Fruit fly (Drosophila melanogaster) whole organism, embryonic: ENCODE results near the gene Adsl.

Experiments used
- Aef1 ChIP-seq: fragments of 200-800 bp; sonication (Bioruptor generic); IDR thresholded peaks from 3 replicates; pipeline ENCODE4 v1.3.6; 2022; ENCODE audit warnings: missing biosample characterization, missing genetic modification characterization
- Asciz ChIP-seq: fragments of 200-800 bp; sonication (Bioruptor generic); optimal IDR thresholded peaks from 2 replicates; lab custom pipeline; 2017; ENCODE audit warnings: missing biosample characterization, mild to moderate bottlenecking, missing genetic modification characterization, missing genetic modification reagents
- Atf-2 ChIP-seq: fragments of 200-800 bp; sonication (Bioruptor generic); optimal IDR thresholded peaks from 2 replicates; lab custom pipeline; 2016; ENCODE audit warnings: missing biosample characterization, missing genetic modification characterization
- Awh ChIP-seq: fragments of 200-800 bp; sonication (Bioruptor generic); IDR thresholded peaks from 2 replicates; pipeline ENCODE4, ENCODE4 v1.3.6; 2022; ENCODE audit warnings: missing biosample characterization, missing genetic modification characterization
- Blimp-1 ChIP-seq: fragments of 200-800 bp; sonication (Bioruptor generic); optimal IDR thresholded peaks from 3 replicates; lab custom pipeline; 2018; ENCODE audit warnings: missing biosample characterization, missing genetic modification characterization, mild to moderate bottlenecking, moderate library complexity, missing genetic modification reagents
- CG10209 ChIP-seq: fragments of 200-800 bp; sonication (Bioruptor generic); optimal IDR thresholded peaks from 3 replicates; lab custom pipeline; 2017; ENCODE audit warnings: missing biosample characterization, mild to moderate bottlenecking, missing genetic modification characterization, missing genetic modification reagents
- CG10366 ChIP-seq: fragments of 200-800 bp; sonication (Bioruptor generic); IDR thresholded peaks from 2 replicates; pipeline ENCODE4 v1.3.6; 2022; ENCODE audit warnings: missing biosample characterization, missing genetic modification characterization
- CG12236 ChIP-seq: fragments of 200-800 bp; sonication (Bioruptor generic); optimal IDR thresholded peaks from 2 replicates; lab custom pipeline; 2016; ENCODE audit warnings: missing biosample characterization, missing genetic modification characterization
- CG17802 ChIP-seq: fragments of 200-800 bp; sonication (Bioruptor generic); optimal IDR thresholded peaks from 2 replicates; lab custom pipeline; 2018; ENCODE audit warnings: missing biosample characterization, mild to moderate bottlenecking, missing genetic modification characterization, moderate library complexity
- CG18262 ChIP-seq: fragments of 200-800 bp; optimal IDR thresholded peaks from 3 replicates; lab custom pipeline; 2019; ENCODE audit warnings: missing biosample characterization, mild to moderate bottlenecking, missing genetic modification characterization, moderate library complexity
- CG18476 ChIP-seq: fragments of 200-800 bp; sonication (Bioruptor generic); optimal IDR thresholded peaks from 2 replicates; lab custom pipeline; 2016; ENCODE audit warnings: missing biosample characterization, mild to moderate bottlenecking, missing genetic modification characterization
- CG18764 ChIP-seq: fragments of 200-800 bp; sonication (Bioruptor generic); optimal IDR thresholded peaks from 3 replicates; lab custom pipeline; 2016; ENCODE audit warnings: missing biosample characterization, missing genetic modification characterization
- CG2712 ChIP-seq: fragments of 200-800 bp; optimal IDR thresholded peaks from 3 replicates; lab custom pipeline; 2019; ENCODE audit warnings: missing biosample characterization, mild to moderate bottlenecking, missing genetic modification characterization, moderate library complexity
- CG3838 ChIP-seq: fragments of 200-800 bp; sonication (Bioruptor generic); optimal IDR thresholded peaks from 3 replicates; lab custom pipeline; 2016; ENCODE audit warnings: missing biosample characterization, missing genetic modification characterization
- CG5953 ChIP-seq: fragments of 200-800 bp; sonication (Bioruptor generic); IDR thresholded peaks from 2 replicates; pipeline ENCODE4 v1.3.6; 2022; ENCODE audit warnings: missing biosample characterization, missing genetic modification characterization
- CG7357 ChIP-seq: fragments of 200-800 bp; sonication (Bioruptor generic); IDR thresholded peaks from 3 replicates; pipeline ENCODE4 v1.3.6; 2022; ENCODE audit warnings: missing biosample characterization, missing genetic modification characterization
- CG7963 ChIP-seq: fragments of 200-800 bp; sonication (Bioruptor generic); IDR thresholded peaks from 3 replicates; pipeline ENCODE4 v1.3.6; 2022; ENCODE audit warnings: missing biosample characterization, missing genetic modification characterization; ENCODE audit not compliant: partially characterized antibody
- CG9727 ChIP-seq: fragments of 200-800 bp; sonication (Bioruptor generic); optimal IDR thresholded peaks from 3 replicates; lab custom pipeline; 2017; ENCODE audit warnings: missing biosample characterization, mild to moderate bottlenecking, missing genetic modification characterization
- Deaf1 ChIP-seq: fragments of 200-800 bp; optimal IDR thresholded peaks from 3 replicates; lab custom pipeline; 2019; ENCODE audit warnings: missing biosample characterization, mild to moderate bottlenecking, missing genetic modification characterization, moderate library complexity
- Dfd ChIP-seq, 2 experiments: fragments of >200 bp; optimal IDR thresholded peaks; 2 replicates each; lab custom pipeline; 2017; ENCODE audit warnings: missing biosample characterization in 2 of 2, missing genetic modification characterization in 2 of 2
- Dp ChIP-seq: fragments of 200-800 bp; sonication (Bioruptor generic); optimal IDR thresholded peaks from 2 replicates; lab custom pipeline; 2018; ENCODE audit warnings: missing biosample characterization, mild to moderate bottlenecking, missing genetic modification characterization, moderate library complexity
- Drgx ChIP-seq: fragments of 200-800 bp; sonication (Bioruptor generic); IDR thresholded peaks from 2 replicates; pipeline ENCODE4 v1.3.6; 2022; ENCODE audit warnings: missing biosample characterization, missing genetic modification characterization
- Eip74EF ChIP-seq, 2 experiments: fragments of 200-800 bp in 1 of 2; fragments of >200 bp in 1 of 2; sonication (Bioruptor generic) in 1 of 2; optimal IDR thresholded peaks; 2 replicates each; lab custom pipeline; 2017 to 2019; ENCODE audit warnings: missing biosample characterization in 2 of 2, missing genetic modification characterization in 2 of 2, mild to moderate bottlenecking in 1 of 2, moderate library complexity in 1 of 2
- HmgD ChIP-seq: fragments of 200-800 bp; sonication (Bioruptor generic); optimal IDR thresholded peaks from 3 replicates; lab custom pipeline; 2016; ENCODE audit warnings: missing biosample characterization, missing genetic modification characterization
- HmgZ ChIP-seq: fragments of 200-800 bp; sonication (Bioruptor generic); optimal IDR thresholded peaks from 2 replicates; lab custom pipeline; 2018; ENCODE audit warnings: missing biosample characterization, mild to moderate bottlenecking, missing genetic modification characterization
- Hsf ChIP-seq: fragments of 200-800 bp; sonication (Bioruptor generic); optimal IDR thresholded peaks from 3 replicates; lab custom pipeline; 2016; ENCODE audit warnings: missing biosample characterization, missing genetic modification characterization
- Nf-YA ChIP-seq: fragments of 200-800 bp; sonication (Bioruptor generic); IDR thresholded peaks from 2 replicates; pipeline ENCODE4 v1.3.6; 2022; ENCODE audit warnings: missing biosample characterization, missing genetic modification characterization
- Scr ChIP-seq: fragments of 200-800 bp; sonication (Bioruptor generic); IDR thresholded peaks from 2 replicates; pipeline ENCODE4 v1.3.6; 2022; ENCODE audit warnings: missing biosample characterization, missing genetic modification characterization; ENCODE audit not compliant: partially characterized antibody
- Stat92E ChIP-seq, 3 experiments: fragments of >200 bp in 2 of 3; fragments of 200-800 bp in 1 of 3; sonication (Bioruptor generic) in 1 of 3; optimal IDR thresholded peaks; 2 replicates each; lab custom pipeline; 2017 to 2019; ENCODE audit warnings: missing biosample characterization in 3 of 3, missing genetic modification characterization in 3 of 3, mild to moderate bottlenecking in 1 of 3, moderate library complexity in 1 of 3
- TFAM ChIP-seq: fragments of 200-800 bp; sonication (Bioruptor generic); optimal IDR thresholded peaks from 2 replicates; lab custom pipeline; 2017; ENCODE audit warnings: missing biosample characterization, missing genetic modification characterization, inconsistent platforms
- Taf1 ChIP-seq: fragments of 200-800 bp; sonication (Bioruptor generic); IDR thresholded peaks from 2 replicates; pipeline ENCODE4 v1.3.6; 2022; ENCODE audit warnings: missing biosample characterization, missing genetic modification characterization
- ac ChIP-seq: fragments of 200-800 bp; sonication (Bioruptor generic); optimal IDR thresholded peaks from 3 replicates; lab custom pipeline; 2017; ENCODE audit warnings: missing biosample characterization, mild to moderate bottlenecking, missing genetic modification characterization
- chinmo ChIP-seq: fragments of 200-800 bp; sonication (Bioruptor generic); IDR thresholded peaks from 4 replicates; pipeline ENCODE4 v1.3.6; 2022; ENCODE audit warnings: missing biosample characterization, missing genetic modification characterization; ENCODE audit not compliant: partially characterized antibody
- ci ChIP-seq: fragments of 200-800 bp; sonication (Bioruptor generic); IDR thresholded peaks from 3 replicates; pipeline ENCODE4 v1.3.6; 2022; ENCODE audit warnings: missing biosample characterization, missing genetic modification characterization
- dan ChIP-seq: fragments of 200-800 bp; sonication (Bioruptor generic); IDR thresholded peaks from 2 replicates; pipeline ENCODE4 v1.3.6; 2022; ENCODE audit warnings: missing biosample characterization, missing genetic modification characterization
- dm ChIP-seq: fragments of 200-800 bp; sonication (Bioruptor generic); optimal IDR thresholded peaks from 3 replicates; lab custom pipeline; 2016; ENCODE audit warnings: missing biosample characterization, missing genetic modification characterization
- fru ChIP-seq: fragments of >200 bp; optimal IDR thresholded peaks from 2 replicates; lab custom pipeline; 2017
- h ChIP-seq: fragments of >200 bp; optimal IDR thresholded peaks from 2 replicates; lab custom pipeline; 2017
- hb ChIP-seq: fragments of 200-800 bp; sonication (Bioruptor generic); IDR thresholded peaks from 3 replicates; pipeline ENCODE4 v1.3.6; 2022; ENCODE audit warnings: missing biosample characterization, missing genetic modification characterization; ENCODE audit not compliant: partially characterized antibody
- lab ChIP-seq: fragments of 200-800 bp; sonication (Bioruptor generic); optimal IDR thresholded peaks from 3 replicates; lab custom pipeline; 2017; ENCODE audit warnings: missing biosample characterization, missing genetic modification characterization, mild to moderate bottlenecking, moderate library complexity, missing genetic modification reagents
- lov ChIP-seq, 2 experiments: fragments of 200-800 bp in 1 of 2; fragments of >200 bp in 1 of 2; sonication (Bioruptor generic) in 1 of 2; IDR thresholded peaks in 1 of 2; optimal IDR thresholded peaks in 1 of 2; 2 replicates in 1 of 2; 3 replicates in 1 of 2; pipeline versions ENCODE4 v1.3.6 to Lab custom; 2017 to 2022; ENCODE audit warnings: missing biosample characterization in 1 of 2, missing genetic modification characterization in 1 of 2
- odd ChIP-seq: fragments of 200-800 bp; sonication (Bioruptor generic); optimal IDR thresholded peaks from 2 replicates; lab custom pipeline; 2017; ENCODE audit warnings: missing biosample characterization, mild to moderate bottlenecking, missing genetic modification characterization
- pfk ChIP-seq: fragments of 200-800 bp; sonication (Bioruptor generic); optimal IDR thresholded peaks from 2 replicates; lab custom pipeline; 2018; ENCODE audit warnings: missing biosample characterization, mild to moderate bottlenecking, missing genetic modification characterization, moderate library complexity
- pzg ChIP-seq: fragments of 200-800 bp; sonication (Bioruptor generic); optimal IDR thresholded peaks from 3 replicates; lab custom pipeline; 2018; ENCODE audit warnings: missing biosample characterization, mild to moderate bottlenecking, missing genetic modification characterization, moderate library complexity
- sr ChIP-seq: fragments of 200-800 bp; sonication (Bioruptor generic); IDR thresholded peaks from 3 replicates; pipeline ENCODE4 v1.3.6; 2022; ENCODE audit warnings: missing biosample characterization, missing genetic modification characterization
- tin ChIP-seq: fragments of 200-800 bp; sonication (Bioruptor generic); optimal IDR thresholded peaks from 3 replicates; lab custom pipeline; 2016; ENCODE audit warnings: missing biosample characterization, missing genetic modification characterization
- unc-4 ChIP-seq: fragments of 200-800 bp; sonication (Bioruptor generic); IDR thresholded peaks from 2 replicates; pipeline ENCODE4 v1.3.6; 2022; ENCODE audit warnings: missing biosample characterization, missing genetic modification characterization; ENCODE audit not compliant: partially characterized antibody
- vfl ChIP-seq: fragments of 200-800 bp; sonication (Bioruptor generic); optimal IDR thresholded peaks from 2 replicates; lab custom pipeline; 2016; ENCODE audit warnings: missing biosample characterization, missing genetic modification characterization
- vnd ChIP-seq: fragments of 200-800 bp; sonication (Bioruptor generic); IDR thresholded peaks from 3 replicates; pipeline ENCODE4 v1.3.6; 2022; ENCODE audit warnings: missing biosample characterization, missing genetic modification characterization; ENCODE audit not compliant: partially characterized antibody
- wek ChIP-seq: fragments of 200-800 bp; sonication (Bioruptor generic); optimal IDR thresholded peaks from 3 replicates; lab custom pipeline; 2018; ENCODE audit warnings: missing biosample characterization, mild to moderate bottlenecking, missing genetic modification characterization, moderate library complexity
- zf30C ChIP-seq: fragments of 200-800 bp; sonication (Bioruptor generic); optimal IDR thresholded peaks from 3 replicates; lab custom pipeline; 2018; ENCODE audit warnings: missing biosample characterization, mild to moderate bottlenecking, missing genetic modification characterization

Gene Adsl

DNA sequence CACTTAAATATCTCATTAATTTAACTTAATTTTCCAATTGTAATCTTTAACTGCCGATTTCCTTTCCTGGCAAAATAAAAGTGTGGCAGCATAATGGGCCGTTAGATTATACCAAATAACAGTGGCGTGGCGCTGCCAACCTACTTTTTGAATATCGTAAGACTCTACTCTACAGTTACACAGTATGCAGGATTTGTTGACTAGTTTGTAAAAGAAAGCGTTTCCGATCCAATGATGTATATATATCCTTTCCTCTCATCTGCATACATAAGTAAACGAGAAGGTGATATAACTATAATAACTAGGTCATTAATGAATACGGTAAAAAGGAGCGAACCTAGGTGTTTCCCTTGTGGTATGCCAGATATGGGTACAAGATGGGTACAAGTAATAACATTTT is 29.1 kb downstream of the Adsl start, which contains the start of gene EMC2B (continued):
- TF ChIP-seq TFAM (GFP tag; lab: Kevin White, UChicago) (no peak), pfk (no peak), CG7963 (no peak), Taf1 (GFP tag; lab: Robert Waterston, UW) (no peak), HmgD (GFP tag; lab: Kevin White, UChicago) (no peak), vfl (peak; percentile 49), pzg (GFP tag; lab: Kevin White, UChicago) (peak; percentile 71), Blimp-1 (GFP tag; lab: Kevin White, UChicago) (no peak), CG18262 (tag; lab: Kevin White, UChicago) (peak; percentile 8), tin (peak; percentile 23), lab (GFP tag; lab: Kevin White, UChicago) (peak; percentile 31), CG18764 (peak; percentile 39), CG9727 (GFP tag; lab: Kevin White, UChicago) (peak; percentile 16), Asciz (GFP tag; lab: Kevin White, UChicago) (no peak), sr (GFP tag; lab: Robert Waterston, UW) (no peak), ci (GFP tag; lab: Robert Waterston, UW) (no peak), CG18476 (GFP tag; lab: Kevin White, UChicago) (peak; percentile 2), Hsf (GFP tag; lab: Kevin White, UChicago) (peak; percentile 53), CG17802 (no peak), Eip74EF (GFP tag; optimal IDR thresholded peaks at IDR 0.05; lab: Kevin White, UChicago) (no peak), Dp (peak; percentile 20), dm (GFP tag; lab: Kevin White, UChicago) (peak; percentile 43), hb (GFP tag; lab: Robert Waterston, UW) (no peak), wek (no peak), Awh (GFP tag; lab: Robert Waterston, UW) (no peak), ac (GFP tag; lab: Kevin White, UChicago) (no peak), Aef1 (GFP tag; lab: Robert Waterston, UW) (no peak), lov (optimal IDR thresholded peaks at IDR 0.05; lab: Kevin White, UChicago) (no peak), lov (GFP tag; IDR thresholded peaks at IDR 0.05; lab: Robert Waterston, UW) (no peak), dan (GFP tag; lab: Robert Waterston, UW) (no peak), CG7357 (GFP tag; lab: Robert Waterston, UW) (no peak), CG5953 (GFP tag; lab: Robert Waterston, UW) (no peak), chinmo (GFP tag; lab: Robert Waterston, UW) (no peak), odd (GFP tag; lab: Kevin White, UChicago) (no peak), fru (lab: Kevin White, UChicago) (no peak), CG3838 (GFP tag; lab: Kevin White, UChicago) (no peak), Stat92E (GFP tag; optimal IDR thresholded peaks at IDR 0.05; lab: Kevin White, UChicago) (no peak), CG10209 (GFP tag; lab: Kevin White, UChicago) (no peak), vnd (GFP tag; lab: Robert Waterston, UW) (no peak), Dfd (GFP tag; optimal IDR thresholded peaks at IDR 0.05; lab: Kevin White, UChicago) (no peak), CG12236 (GFP tag; lab: Kevin White, UChicago) (no peak), Scr (GFP tag; lab: Robert Waterston, UW) (no peak), HmgZ (tag; lab: Kevin White, UChicago) (peak; percentile 52), h (lab: Kevin White, UChicago) (no peak), CG2712 (tag; lab: Kevin White, UChicago) (peak; percentile 38), zf30C (GFP tag; lab: Kevin White, UChicago) (no peak), Nf-YA (no peak), Atf-2 (no peak), Deaf1 (tag; lab: Kevin White, UChicago) (no peak), unc-4 (GFP tag; lab: Robert Waterston, UW) (no peak), Drgx (GFP tag; lab: Robert Waterston, UW) (no peak), CG10366 (GFP tag; lab: Robert Waterston, UW) (no peak)
